Fruit fly (Drosophila melanogaster) whole organism, prepupa: ENCODE measurements around the gene CG9903.

Experiments used
- Blimp-1 ChIP-seq: fragments of 200-800 bp; sonication (Bioruptor generic); optimal IDR thresholded peaks from 3 replicates; lab custom pipeline; 2017; ENCODE audit warnings: missing biosample characterization, missing genetic modification characterization, mild to moderate bottlenecking, moderate library complexity, missing genetic modification reagents
- CG10631 ChIP-seq: fragments of 200-800 bp; sonication (Bioruptor generic); optimal IDR thresholded peaks from 2 replicates; lab custom pipeline; 2016; ENCODE audit warnings: missing biosample characterization, missing genetic modification characterization
- CG10669 ChIP-seq: fragments of 200-800 bp; sonication (Bioruptor generic); optimal IDR thresholded peaks from 3 replicates; lab custom pipeline; 2018; ENCODE audit warnings: missing biosample characterization, mild to moderate bottlenecking, missing genetic modification characterization, moderate library complexity
- CG11902 ChIP-seq: fragments of 200-800 bp; sonication (Bioruptor generic); optimal IDR thresholded peaks from 3 replicates; lab custom pipeline; 2016; ENCODE audit warnings: missing biosample characterization, missing genetic modification characterization
- CG15336 ChIP-seq: fragments of 200-800 bp; sonication (Bioruptor generic); IDR thresholded peaks from 2 replicates; pipeline ENCODE4 v1.3.6; 2022; ENCODE audit warnings: missing biosample characterization, missing genetic modification characterization
- CG31627 ChIP-seq: fragments of 200-800 bp; sonication (Bioruptor generic); optimal IDR thresholded peaks from 3 replicates; lab custom pipeline; 2016; ENCODE audit warnings: missing biosample characterization, missing genetic modification characterization
- CG32006 ChIP-seq: fragments of 200-800 bp; sonication (Bioruptor generic); optimal IDR thresholded peaks from 3 replicates; lab custom pipeline; 2017; ENCODE audit warnings: missing biosample characterization, mild to moderate bottlenecking, missing genetic modification characterization
- CG4318 ChIP-seq: fragments of 200-800 bp; sonication (Bioruptor generic); optimal IDR thresholded peaks from 3 replicates; lab custom pipeline; 2017; ENCODE audit warnings: missing biosample characterization, mild to moderate bottlenecking, missing genetic modification characterization
- CG6163 ChIP-seq: fragments of 200-800 bp; sonication (Bioruptor generic); IDR thresholded peaks from 3 replicates; pipeline ENCODE4 v1.3.6; 2022; ENCODE audit warnings: missing biosample characterization, missing genetic modification characterization
- CG6276 ChIP-seq: fragments of 200-800 bp; sonication (Bioruptor generic); optimal IDR thresholded peaks from 2 replicates; lab custom pipeline; 2017; ENCODE audit warnings: missing biosample characterization, mild to moderate bottlenecking, missing genetic modification characterization
- CG6792 ChIP-seq: fragments of 200-800 bp; sonication (Bioruptor generic); optimal IDR thresholded peaks from 3 replicates; lab custom pipeline; 2016; ENCODE audit warnings: missing biosample characterization, missing genetic modification characterization
- CG6854 ChIP-seq: fragments of 200-800 bp; sonication (Bioruptor generic); optimal IDR thresholded peaks from 2 replicates; lab custom pipeline; 2017; ENCODE audit warnings: missing biosample characterization, mild to moderate bottlenecking, missing genetic modification characterization
- CG8119 ChIP-seq: fragments of 200-800 bp; sonication (Bioruptor generic); IDR thresholded peaks from 3 replicates; pipeline ENCODE4 v1.3.6; 2022; ENCODE audit warnings: missing biosample characterization, missing genetic modification characterization
- Eip78C ChIP-seq: fragments of 200-800 bp; sonication (Bioruptor generic); peaks from one replicate; lab custom pipeline; 2016; ENCODE audit warnings: missing biosample characterization, missing genetic modification characterization
- Ets21C ChIP-seq: fragments of 200-800 bp; sonication (Bioruptor generic); optimal IDR thresholded peaks from 3 replicates; lab custom pipeline; 2016; ENCODE audit warnings: missing biosample characterization, missing genetic modification characterization
- Ets96B ChIP-seq: fragments of 200-800 bp; optimal IDR thresholded peaks from 2 replicates; lab custom pipeline; 2019; ENCODE audit warnings: missing biosample characterization, mild to moderate bottlenecking, missing genetic modification characterization, moderate library complexity
- Hr38 ChIP-seq: sonication (Bioruptor generic); optimal IDR thresholded peaks from 2 replicates; lab custom pipeline; 2016; ENCODE audit warnings: missing biosample characterization, missing genetic modification characterization
- Hr39 ChIP-seq: fragments of 200-800 bp; sonication (Bioruptor generic); optimal IDR thresholded peaks from 2 replicates; lab custom pipeline; 2016; ENCODE audit warnings: missing biosample characterization, missing genetic modification characterization
- Hr4 ChIP-seq: fragments of 200-800 bp; sonication (Bioruptor generic); optimal IDR thresholded peaks from 3 replicates; lab custom pipeline; 2016; ENCODE audit warnings: missing biosample characterization, missing genetic modification characterization
- Lpt ChIP-seq: fragments of 200-800 bp; sonication (Bioruptor generic); optimal IDR thresholded peaks from 3 replicates; lab custom pipeline; 2016; ENCODE audit warnings: missing biosample characterization, missing genetic modification characterization
- Met ChIP-seq: fragments of 200-800 bp; sonication (Bioruptor generic); optimal IDR thresholded peaks from 3 replicates; lab custom pipeline; 2016; ENCODE audit warnings: missing biosample characterization, missing genetic modification characterization
- OdsH ChIP-seq: fragments of 200-800 bp; sonication (Bioruptor generic); optimal IDR thresholded peaks from 3 replicates; lab custom pipeline; 2016; ENCODE audit warnings: missing biosample characterization, missing genetic modification characterization
- Sox14 ChIP-seq: fragments of 200-800 bp; sonication (Bioruptor generic); optimal IDR thresholded peaks from 3 replicates; lab custom pipeline; 2016; ENCODE audit warnings: missing biosample characterization, missing genetic modification characterization
- achi ChIP-seq: fragments of 200-800 bp; sonication (Bioruptor generic); optimal IDR thresholded peaks from 3 replicates; lab custom pipeline; 2016; ENCODE audit warnings: missing biosample characterization, missing genetic modification characterization
- acj6 ChIP-seq: fragments of 200-800 bp; sonication (Bioruptor generic); optimal IDR thresholded peaks from 3 replicates; lab custom pipeline; 2016; ENCODE audit warnings: missing biosample characterization, missing genetic modification characterization
- cyc ChIP-seq: fragments of 200-800 bp; sonication (Bioruptor generic); optimal IDR thresholded peaks from 3 replicates; lab custom pipeline; 2016; ENCODE audit warnings: missing biosample characterization, missing genetic modification characterization
- dac ChIP-seq: fragments of 200-800 bp; sonication (Bioruptor generic); optimal IDR thresholded peaks from 2 replicates; lab custom pipeline; 2017; ENCODE audit warnings: missing biosample characterization, mild to moderate bottlenecking, missing genetic modification characterization
- dsx ChIP-seq: fragments of 200-800 bp; optimal IDR thresholded peaks from 3 replicates; lab custom pipeline; 2019; ENCODE audit warnings: missing biosample characterization, mild to moderate bottlenecking, missing genetic modification characterization, moderate library complexity; ENCODE audit not compliant: poor library complexity, severe bottlenecking
- eg ChIP-seq: fragments of 200-800 bp; sonication (Bioruptor generic); IDR thresholded peaks from 3 replicates; pipeline ENCODE4 v1.3.6; 2022; ENCODE audit warnings: missing biosample characterization, missing genetic modification characterization
- esn ChIP-seq: fragments of 200-800 bp; sonication (Bioruptor generic); optimal IDR thresholded peaks from 2 replicates; lab custom pipeline; 2016; ENCODE audit warnings: missing biosample characterization, mild to moderate bottlenecking, missing genetic modification characterization, moderate library complexity
- fd85E ChIP-seq: fragments of 200-800 bp; sonication (Bioruptor generic); optimal IDR thresholded peaks from 3 replicates; lab custom pipeline; 2016; ENCODE audit warnings: missing biosample characterization, missing genetic modification characterization
- lz ChIP-seq: fragments of 200-800 bp; sonication (Bioruptor generic); optimal IDR thresholded peaks from 3 replicates; lab custom pipeline; 2016; ENCODE audit warnings: missing biosample characterization, missing genetic modification characterization
- pdm3 ChIP-seq: fragments of 200-800 bp; sonication (Bioruptor generic); optimal IDR thresholded peaks from 3 replicates; lab custom pipeline; 2016; ENCODE audit warnings: missing biosample characterization, missing genetic modification characterization
- salr ChIP-seq, 2 experiments: fragments of 200-800 bp; sonication (Bioruptor generic); optimal IDR thresholded peaks; 3 replicates each; lab custom pipeline; 2016 to 2018; ENCODE audit warnings: missing biosample characterization in 2 of 2, missing genetic modification characterization in 2 of 2, mild to moderate bottlenecking in 1 of 2
- spab ChIP-seq: fragments of 200-800 bp; sonication (Bioruptor generic); optimal IDR thresholded peaks from 2 replicates; lab custom pipeline; 2017; ENCODE audit warnings: missing biosample characterization, mild to moderate bottlenecking, missing genetic modification characterization, missing genetic modification reagents
- svp ChIP-seq: fragments of 200-800 bp; sonication (Bioruptor generic); peaks from one replicate; lab custom pipeline; 2016; ENCODE audit warnings: missing biosample characterization, missing genetic modification characterization
- topi ChIP-seq: fragments of 200-800 bp; sonication (Bioruptor generic); optimal IDR thresholded peaks from 3 replicates; lab custom pipeline; 2016; ENCODE audit warnings: missing biosample characterization, missing genetic modification characterization

The CG9903 gene

DNA sequence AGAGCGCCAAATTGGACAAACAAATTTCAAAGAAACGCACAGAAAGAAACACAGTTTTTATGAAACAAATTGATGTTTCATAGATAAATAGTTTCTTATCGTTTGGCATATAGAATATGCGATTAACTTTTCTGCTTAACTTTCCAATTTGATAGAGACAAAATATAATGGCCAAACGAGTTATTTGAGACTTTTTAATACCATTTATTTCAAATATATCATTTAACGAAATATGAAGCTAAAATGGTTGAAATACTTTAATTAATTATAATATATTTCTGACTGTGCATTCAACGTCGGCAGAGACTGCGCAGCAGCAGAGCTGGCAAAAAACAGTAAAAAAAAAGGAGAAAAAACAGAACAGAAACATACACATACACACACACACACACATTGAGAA, 44.9 kb upstream of the CG9903 start (continued):
- no peak for TF ChIP-seq Hr38 (GFP tag; lab: Kevin White, UChicago)
- peak; percentile 19 for TF ChIP-seq CG10669 (GFP tag; lab: Kevin White, UChicago)
- peak; percentile 42 for TF ChIP-seq Hr4 (GFP tag; lab: Kevin White, UChicago)
- no peak for TF ChIP-seq Ets21C
- TF ChIP-seq Lpt: no peak
- TF ChIP-seq Hr39 (GFP tag; lab: Kevin White, UChicago): peak; percentile 3
- peak; percentile 42 for TF ChIP-seq Met (GFP tag; lab: Kevin White, UChicago)
- TF ChIP-seq CG6163 (GFP tag; lab: Robert Waterston, UW): peak; percentile 13; the same call in 1 of the 3 replicates
- TF ChIP-seq spab (GFP tag; lab: Kevin White, UChicago): no peak
- peak; percentile 18 for TF ChIP-seq acj6 (GFP tag; lab: Kevin White, UChicago)
- no peak for TF ChIP-seq salr (GFP tag; optimal IDR thresholded peaks at IDR 0.05; lab: Kevin White, UChicago)

DNA sequence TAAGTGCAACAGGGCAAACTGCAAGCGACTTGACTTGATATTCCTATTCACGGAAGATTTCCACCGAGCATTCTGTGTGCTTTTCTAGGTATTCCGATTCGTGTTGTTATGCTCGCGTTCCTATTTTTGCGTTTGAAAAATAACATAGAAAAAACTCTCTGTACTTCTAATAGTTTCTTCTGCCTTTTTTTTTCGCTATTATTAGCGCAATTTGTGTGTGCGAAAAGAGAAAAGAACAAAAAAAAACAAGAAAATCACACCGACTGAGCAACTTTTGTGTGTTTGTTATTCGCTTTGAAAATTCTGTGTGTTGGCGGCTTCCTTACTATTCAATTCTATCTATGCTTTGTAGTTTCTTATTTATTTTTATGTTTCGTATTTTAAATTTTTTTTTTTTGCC, 43.1 kb upstream of the CG9903 start:
- no peak for TF ChIP-seq achi (GFP tag; lab: Kevin White, UChicago)
- TF ChIP-seq esn (GFP tag; lab: Kevin White, UChicago): no peak
- TF ChIP-seq Eip78C: peak; percentile 13
- peak; percentile 54; the same call in 1 of the 2 replicates for TF ChIP-seq CG15336 (GFP tag; lab: Robert Waterston, UW)
- TF ChIP-seq CG8119 (GFP tag; lab: Robert Waterston, UW): peak; percentile 63; the same call in 2 of the 3 replicates
- peak; percentile 46 for TF ChIP-seq CG6276
- TF ChIP-seq eg (GFP tag; lab: Robert Waterston, UW): peak; percentile 50; the same call in 1 of the 3 replicates

DNA sequence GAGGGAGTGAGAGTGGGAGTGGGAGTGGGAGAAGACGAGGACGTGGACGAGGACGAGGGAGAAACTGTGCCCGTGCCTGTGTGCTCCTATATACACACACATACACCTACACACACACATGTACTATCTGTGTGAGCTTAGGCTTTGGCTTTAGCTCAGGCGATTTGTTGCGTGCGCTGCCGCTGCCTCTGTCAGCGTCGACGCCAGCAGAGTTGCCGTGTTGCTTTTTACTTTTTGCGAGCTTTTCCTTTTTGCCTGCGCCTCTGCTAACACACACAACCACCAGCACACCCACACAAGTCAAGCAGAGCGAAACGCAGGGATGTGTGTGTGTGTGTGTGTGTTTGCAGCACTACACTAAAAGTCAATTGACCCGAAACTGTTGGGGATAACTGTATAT, 41.5 kb upstream of the CG9903 start:
- TF ChIP-seq CG32006 (GFP tag; lab: Kevin White, UChicago) (no peak), Blimp-1 (GFP tag; lab: Kevin White, UChicago) (no peak), CG11902 (no peak), fd85E (GFP tag; lab: Kevin White, UChicago) (no peak), salr (GFP tag; optimal IDR thresholded peaks at IDR 0.05; lab: Kevin White, UChicago) (no peak), Hr4 (GFP tag; lab: Kevin White, UChicago) (no peak), svp (GFP tag; lab: Kevin White, UChicago) (no peak), pdm3 (GFP tag; lab: Kevin White, UChicago) (no peak), Sox14 (GFP tag; lab: Kevin White, UChicago) (no peak), CG6792 (GFP tag; lab: Kevin White, UChicago) (no peak), cyc (no peak), Ets96B (tag; lab: Kevin White, UChicago) (no peak), topi (GFP tag; lab: Kevin White, UChicago) (no peak), dsx (GFP tag; lab: Kevin White, UChicago) (no peak), CG6854 (GFP tag; lab: Kevin White, UChicago) (no peak), Hr39 (GFP tag; lab: Kevin White, UChicago) (no peak), CG4318 (GFP tag; lab: Kevin White, UChicago) (no peak), achi (GFP tag; lab: Kevin White, UChicago) (no peak)

DNA sequence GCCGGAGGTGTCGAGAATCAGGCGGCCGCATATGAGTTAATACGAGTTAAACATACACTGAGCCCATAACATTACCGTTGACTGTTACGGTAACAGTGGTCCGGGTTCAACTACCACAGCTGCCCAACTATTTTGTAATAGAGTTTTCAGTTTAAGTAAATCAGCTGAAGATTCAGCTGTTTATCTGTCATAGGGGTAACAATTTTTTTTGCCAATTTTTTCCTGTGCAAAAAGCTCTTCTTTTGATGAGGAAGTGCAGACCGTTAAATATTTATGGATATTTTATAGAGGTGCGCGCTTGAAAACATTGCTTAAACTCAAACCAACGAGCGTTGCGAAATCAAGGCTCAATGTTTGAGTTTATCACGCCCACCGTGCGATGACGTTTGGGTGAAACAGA, 41.1 kb upstream of the CG9903 start:
- TF ChIP-seq CG8119 (GFP tag; lab: Robert Waterston, UW) (no peak), CG15336 (GFP tag; lab: Robert Waterston, UW) (no peak), topi (GFP tag; lab: Kevin White, UChicago) (peak; percentile 4), Sox14 (GFP tag; lab: Kevin White, UChicago) (peak; percentile 3), OdsH (GFP tag; lab: Kevin White, UChicago) (peak; percentile 12), svp (GFP tag; lab: Kevin White, UChicago) (no peak), dac (no peak), CG32006 (GFP tag; lab: Kevin White, UChicago) (peak; percentile 56), Hr39 (GFP tag; lab: Kevin White, UChicago) (peak; percentile 21), cyc (peak; percentile 10), fd85E (GFP tag; lab: Kevin White, UChicago) (no peak), CG31627 (peak; percentile 3), CG10631 (GFP tag; lab: Kevin White, UChicago) (no peak), esn (GFP tag; lab: Kevin White, UChicago) (peak; percentile 0), acj6 (GFP tag; lab: Kevin White, UChicago) (peak; percentile 15), lz (GFP tag; lab: Kevin White, UChicago) (peak; percentile 4), pdm3 (GFP tag; lab: Kevin White, UChicago) (peak; percentile 7), Eip78C (peak; percentile 62), Hr4 (GFP tag; lab: Kevin White, UChicago) (peak; percentile 55)
